Worm (Caenorhabditis elegans) whole organism, late embryonic: ENCODE data around the gene krr-1.

Experiments
- ceh-30 ChIP-seq: fragments of 150-350 bp; optimal IDR thresholded peaks from 2 replicates; lab custom pipeline; 2014; ENCODE audit warnings: missing biosample characterization, missing genetic modification characterization
- ceh-6 ChIP-seq: fragments of 200-800 bp; sonication (Bioruptor generic); optimal IDR thresholded peaks from 2 replicates; lab custom pipeline; 2018; ENCODE audit warnings: mild to moderate bottlenecking, missing genetic modification characterization, missing compliant biosample characterization
- elt-2 ChIP-seq: sonication (generic microtip); optimal IDR thresholded peaks from 2 replicates; lab custom pipeline; 2016; ENCODE audit warnings: missing genetic modification reagents, missing genetic modification characterization, missing compliant biosample characterization
- mec-3 ChIP-seq: sonication (generic microtip); optimal IDR thresholded peaks from 2 replicates; lab custom pipeline; 2016; ENCODE audit warnings: borderline replicate concordance, missing genetic modification characterization, missing compliant biosample characterization
- pqm-1 ChIP-seq: sonication (generic microtip); optimal IDR thresholded peaks from 2 replicates; lab custom pipeline; 2016; ENCODE audit warnings: missing genetic modification characterization, missing compliant biosample characterization

DNA sequence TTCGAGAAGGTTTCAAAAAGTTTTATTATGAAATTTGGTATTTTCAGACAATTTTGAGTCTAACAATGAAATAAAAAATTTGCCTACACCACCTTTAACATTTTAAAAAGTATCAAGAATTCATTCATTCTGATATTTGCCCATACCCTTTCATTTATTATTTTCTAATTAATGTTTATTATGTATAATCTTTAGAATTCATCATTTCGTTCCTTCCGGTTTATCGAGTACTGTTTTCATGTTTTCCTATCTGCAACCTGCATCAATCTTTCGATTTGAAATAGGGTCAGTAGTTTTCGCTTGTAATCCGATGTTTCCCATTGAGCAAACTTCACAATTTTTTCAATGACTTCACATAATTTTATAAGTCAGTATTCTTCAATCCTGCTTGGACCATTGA, 38.4 kb downstream of the krr-1 start, which contains the start of gene C13A2.6:
- TF ChIP-seq ceh-30 (tag; lab: Kevin White, UChicago), result no peak
- no peak for TF ChIP-seq elt-2 (tag; lab: Kevin White, UChicago)
- no peak for TF ChIP-seq pqm-1
- no peak for TF ChIP-seq ceh-6 (GFP tag; lab: Kevin White, UChicago)
- TF ChIP-seq mec-3 (tag; lab: Kevin White, UChicago), result no peak
